Fruit fly (Drosophila melanogaster) whole organism, embryonic: ENCODE measurements around the gene Or19a.

Experiments
- CG10565 ChIP-seq: fragments of 200-800 bp; sonication (Bioruptor generic); optimal IDR thresholded peaks from 3 replicates; lab custom pipeline; 2016; ENCODE audit warnings: missing biosample characterization, mild to moderate bottlenecking, missing genetic modification characterization
- CG11093 ChIP-seq: fragments of 200-800 bp; sonication (Bioruptor generic); IDR thresholded peaks from 3 replicates; pipeline ENCODE4 v1.3.6; 2022; ENCODE audit warnings: missing biosample characterization, missing genetic modification characterization
- CG2120 ChIP-seq: fragments of 200-800 bp; sonication (Bioruptor generic); optimal IDR thresholded peaks from 3 replicates; lab custom pipeline; 2016; ENCODE audit warnings: missing biosample characterization, missing genetic modification characterization
- CG3065 ChIP-seq: fragments of 200-800 bp; sonication (Bioruptor generic); optimal IDR thresholded peaks from 2 replicates; lab custom pipeline; 2016; ENCODE audit warnings: missing biosample characterization, missing genetic modification characterization
- CG32532 ChIP-seq: fragments of 200-800 bp; sonication (Bioruptor generic); IDR thresholded peaks from 2 replicates; pipeline ENCODE4 v1.3.6; 2022; ENCODE audit warnings: missing biosample characterization, missing genetic modification characterization
- CG7556 ChIP-seq: fragments of 200-800 bp; sonication (Bioruptor generic); optimal IDR thresholded peaks from 2 replicates; lab custom pipeline; 2017; ENCODE audit warnings: missing biosample characterization, mild to moderate bottlenecking, missing genetic modification characterization
- CG7745 ChIP-seq: fragments of 200-800 bp; sonication (Bioruptor generic); optimal IDR thresholded peaks from 2 replicates; lab custom pipeline; 2018; ENCODE audit warnings: missing biosample characterization, mild to moderate bottlenecking, missing genetic modification characterization, moderate library complexity
- E2f1 ChIP-seq: fragments of 200-800 bp; sonication (Bioruptor generic); IDR thresholded peaks from 2 replicates; pipeline ENCODE4 v1.3.6; 2022; ENCODE audit warnings: missing biosample characterization, missing genetic modification characterization
- HLHmδ ChIP-seq: fragments of 200-800 bp; sonication (Bioruptor generic); optimal IDR thresholded peaks from 2 replicates; lab custom pipeline; 2018; ENCODE audit warnings: missing biosample characterization, mild to moderate bottlenecking, missing genetic modification characterization, moderate library complexity
- crol ChIP-seq: fragments of 200-800 bp; sonication (Bioruptor generic); IDR thresholded peaks from 2 replicates; pipeline ENCODE4 v1.3.6; 2022; ENCODE audit warnings: missing biosample characterization, missing genetic modification characterization
- stwl ChIP-seq: fragments of 200-800 bp; sonication (Bioruptor generic); optimal IDR thresholded peaks from 3 replicates; lab custom pipeline; 2018; ENCODE audit warnings: missing biosample characterization, mild to moderate bottlenecking, missing genetic modification characterization, moderate library complexity
- trem ChIP-seq: fragments of 200-800 bp; optimal IDR thresholded peaks from 3 replicates; lab custom pipeline; 2019; ENCODE audit warnings: missing biosample characterization, mild to moderate bottlenecking, missing genetic modification characterization, moderate library complexity
- ttk ChIP-seq: fragments of 200-800 bp; sonication (Bioruptor generic); IDR thresholded peaks from 2 replicates; pipeline ENCODE4 v2.1.2; 2022; ENCODE audit warnings: missing biosample characterization, missing genetic modification characterization

dm6 chrX:20166484-20167038 is 23.6 kb upstream of the Or19a start, which contains the start of gene CG9577:
- TF ChIP-seq trem, result no peak
- no peak for TF ChIP-seq HLHmδ (GFP tag; lab: Kevin White, UChicago)
- TF ChIP-seq CG7745 (tag; lab: Kevin White, UChicago), result no peak
- TF ChIP-seq CG2120 (GFP tag; lab: Kevin White, UChicago), result no peak
- TF ChIP-seq CG3065 (GFP tag; lab: Kevin White, UChicago), result no peak
- no peak for TF ChIP-seq CG7556 (GFP tag; lab: Kevin White, UChicago)
- TF ChIP-seq E2f1 (GFP tag; lab: Robert Waterston, UW), result no peak
- no peak for TF ChIP-seq CG32532 (GFP tag; lab: Robert Waterston, UW)
- no peak for TF ChIP-seq stwl
- no peak for TF ChIP-seq ttk
- no peak for TF ChIP-seq crol (GFP tag; lab: Robert Waterston, UW)
- TF ChIP-seq CG10565, result no peak
- TF ChIP-seq CG11093 (GFP tag; lab: Robert Waterston, UW), result no peak
